Comparison of ENCODE assay signal across 1 fruit fly cellular context in the genomic region with DNA sequence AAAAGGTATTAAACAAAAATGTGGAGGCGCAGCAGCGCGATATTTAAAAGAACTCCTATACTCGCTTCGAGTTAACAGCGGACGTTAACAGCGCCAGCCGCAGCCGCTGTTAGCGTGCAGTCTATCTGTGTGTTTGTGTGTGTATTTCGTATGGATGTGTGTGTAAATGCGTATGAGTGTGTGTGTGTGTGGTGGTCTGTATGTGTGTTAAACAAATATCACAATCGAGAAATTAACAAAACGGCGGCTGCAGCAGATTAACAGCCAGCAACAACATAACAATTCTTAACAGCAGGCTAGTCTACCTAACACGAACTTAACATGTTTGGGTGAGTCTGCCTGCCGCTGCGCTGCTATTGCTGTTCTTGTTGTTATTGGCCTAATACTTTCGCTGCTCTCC.
TF ChIP-seq lines count a peak whose summit lies in the region.

No protein-coding gene starts in this region.

TF ChIP-seq in whole organism, embryonic, 481 proteins besides CTCF, POLR2A, EP300 and RAD21 (continued from another document and continues in another):
- TF ChIP-seq CG18011 (GFP tag; optimal IDR thresholded peaks at IDR 0.05; lab: Kevin White, UChicago) (no peak), CG2129 (GFP tag; IDR thresholded peaks at IDR 0.05; lab: Robert Waterston, UW; ENCODE audit: partially characterized antibody) (no peak), bigmax (GFP tag; optimal IDR thresholded peaks at IDR 0.05; lab: Kevin White, UChicago) (no peak), ems (GFP tag; optimal IDR thresholded peaks at IDR 0.05; lab: Kevin White, UChicago) (no peak), odd (GFP tag; optimal IDR thresholded peaks at IDR 0.05; lab: Kevin White, UChicago) (no peak), sens-2 (GFP tag; IDR thresholded peaks at IDR 0.05; lab: Robert Waterston, UW) (no peak), MESR4 (GFP tag; optimal IDR thresholded peaks at IDR 0.05; lab: Kevin White, UChicago) (no peak), Hmr (GFP tag; optimal IDR thresholded peaks at IDR 0.05; lab: Kevin White, UChicago) (peak; percentile 20), tna (GFP tag; IDR thresholded peaks at IDR 0.05; lab: Robert Waterston, UW; ENCODE audit: partially characterized antibody) (no peak), Six4 (GFP tag; optimal IDR thresholded peaks at IDR 0.05; lab: Kevin White, UChicago) (no peak), mirr (GFP tag; optimal IDR thresholded peaks at IDR 0.05; lab: Kevin White, UChicago) (peak; percentile 11), chm (GFP tag; IDR thresholded peaks at IDR 0.05; lab: Robert Waterston, UW) (peak; percentile 42; the same call in 1 of the 2 replicates), sna (GFP tag; IDR thresholded peaks at IDR 0.05; lab: Robert Waterston, UW; ENCODE audit: partially characterized antibody) (no peak), Scr (GFP tag; IDR thresholded peaks at IDR 0.05; lab: Robert Waterston, UW; ENCODE audit: partially characterized antibody) (0 out of 2 replicates have a peak, but pooled peaks have one; percentile 12), fd102C (GFP tag; optimal IDR thresholded peaks at IDR 0.05; lab: Kevin White, UChicago) (no peak), Oli (tag; optimal IDR thresholded peaks at IDR 0.05; lab: Kevin White, UChicago) (no peak), Opbp (GFP tag; IDR thresholded peaks at IDR 0.05; lab: Robert Waterston, UW; ENCODE audit: partially characterized antibody) (no peak), CG1647 (GFP tag; optimal IDR thresholded peaks at IDR 0.05; lab: Kevin White, UChicago) (no peak), CG3281 (GFP tag; optimal IDR thresholded peaks at IDR 0.05; lab: Kevin White, UChicago) (no peak), Dp (GFP tag; optimal IDR thresholded peaks at IDR 0.05; lab: Kevin White, UChicago) (no peak), ash1 (GFP tag; optimal IDR thresholded peaks at IDR 0.05; lab: Kevin White, UChicago) (no peak), CG12744 (GFP tag; optimal IDR thresholded peaks at IDR 0.05; lab: Kevin White, UChicago) (no peak), CG11696 (GFP tag; IDR thresholded peaks at IDR 0.05; lab: Robert Waterston, UW) (no peak), CHES-1-like (GFP tag; optimal IDR thresholded peaks at IDR 0.05; lab: Kevin White, UChicago) (no peak), Tbp (GFP tag; optimal IDR thresholded peaks at IDR 0.05; lab: Kevin White, UChicago) (no peak), ERR (GFP tag; optimal IDR thresholded peaks at IDR 0.05; lab: Kevin White, UChicago) (no peak), chinmo (GFP tag; IDR thresholded peaks at IDR 0.05; lab: Robert Waterston, UW; ENCODE audit: partially characterized antibody) (peak; percentile 81; the same call in 2 of the 4 replicates), CG14667 (GFP tag; IDR thresholded peaks at IDR 0.05; lab: Robert Waterston, UW) (no peak), lab (GFP tag; optimal IDR thresholded peaks at IDR 0.05; lab: Kevin White, UChicago) (peak; percentile 22), CG13894 (tag; optimal IDR thresholded peaks at IDR 0.05; lab: Kevin White, UChicago) (no peak), zfh1 (GFP tag; IDR thresholded peaks at IDR 0.05; lab: Robert Waterston, UW) (no peak), CG2889 (GFP tag; IDR thresholded peaks at IDR 0.05; lab: Robert Waterston, UW) (no peak), Lhr (GFP tag; optimal IDR thresholded peaks at IDR 0.05; lab: Kevin White, UChicago) (no peak), CG15514 (GFP tag; optimal IDR thresholded peaks at IDR 0.05; lab: Kevin White, UChicago) (no peak), Ravus (GFP tag; IDR thresholded peaks at IDR 0.05; lab: Robert Waterston, UW) (no peak), slp2 (GFP tag; optimal IDR thresholded peaks at IDR 0.05; lab: Kevin White, UChicago) (no peak), crp (GFP tag; optimal IDR thresholded peaks at IDR 0.05; lab: Kevin White, UChicago) (no peak), stwl (tag; optimal IDR thresholded peaks at IDR 0.05; lab: Kevin White, UChicago) (peak; percentile 25), luna (GFP tag; optimal IDR thresholded peaks at IDR 0.05; lab: Kevin White, UChicago) (no peak), CG9727 (GFP tag; optimal IDR thresholded peaks at IDR 0.05; lab: Kevin White, UChicago) (no peak), cwo (GFP tag; optimal IDR thresholded peaks at IDR 0.05; lab: Kevin White, UChicago) (no peak), Camta (GFP tag; optimal IDR thresholded peaks at IDR 0.05; lab: Kevin White, UChicago) (no peak), CG4707 (GFP tag; optimal IDR thresholded peaks at IDR 0.05; lab: Kevin White, UChicago) (peak; percentile 1), CrebB (tag; optimal IDR thresholded peaks at IDR 0.05; lab: Kevin White, UChicago) (peak; percentile 17), E2f1 (GFP tag; IDR thresholded peaks at IDR 0.05; lab: Robert Waterston, UW) (no peak), B-H1 (GFP tag; IDR thresholded peaks at IDR 0.05; lab: Robert Waterston, UW) (no peak), Doc2 (GFP tag; IDR thresholded peaks at IDR 0.05; lab: Robert Waterston, UW) (no peak), bowl (GFP tag; IDR thresholded peaks at IDR 0.05; lab: Robert Waterston, UW) (no peak), yki (optimal IDR thresholded peaks at IDR 0.05; lab: Kevin White, UChicago) (no peak), CG17568 (GFP tag; optimal IDR thresholded peaks at IDR 0.05; lab: Kevin White, UChicago) (no peak), Ssrp (tag; optimal IDR thresholded peaks at IDR 0.05; lab: Kevin White, UChicago) (no peak), ab (GFP tag; optimal IDR thresholded peaks at IDR 0.05; lab: Kevin White, UChicago) (no peak), Jarid2 (GFP tag; optimal IDR thresholded peaks at IDR 0.05; lab: Kevin White, UChicago) (no peak), CG1529 (GFP tag; optimal IDR thresholded peaks at IDR 0.05; lab: Kevin White, UChicago) (no peak), tup (GFP tag; optimal IDR thresholded peaks at IDR 0.05; lab: Kevin White, UChicago) (no peak), Xbp1 (GFP tag; optimal IDR thresholded peaks at IDR 0.05; lab: Kevin White, UChicago) (no peak), TFAM (GFP tag; optimal IDR thresholded peaks at IDR 0.05; lab: Kevin White, UChicago) (no peak), CG12299 (tag; optimal IDR thresholded peaks at IDR 0.05; lab: Kevin White, UChicago) (no peak), da (GFP tag; optimal IDR thresholded peaks at IDR 0.05; lab: Kevin White, UChicago) (no peak), sr (GFP tag; IDR thresholded peaks at IDR 0.05; lab: Robert Waterston, UW) (no peak), ATbp (GFP tag; optimal IDR thresholded peaks at IDR 0.05; lab: Kevin White, UChicago) (peak; percentile 17), CG33557 (GFP tag; optimal IDR thresholded peaks at IDR 0.05; lab: Kevin White, UChicago) (peak; percentile 42), Mes4 (GFP tag; optimal IDR thresholded peaks at IDR 0.05; lab: Kevin White, UChicago) (no peak), CG3163 (GFP tag; optimal IDR thresholded peaks at IDR 0.05; lab: Kevin White, UChicago) (no peak), nmo (GFP tag; optimal IDR thresholded peaks at IDR 0.05; lab: Kevin White, UChicago) (no peak), crol (GFP tag; IDR thresholded peaks at IDR 0.05; lab: Robert Waterston, UW) (no peak), org-1 (GFP tag; optimal IDR thresholded peaks at IDR 0.05; lab: Kevin White, UChicago) (no peak), CG7987 (GFP tag; optimal IDR thresholded peaks at IDR 0.05; lab: Kevin White, UChicago) (no peak), sqz (GFP tag; optimal IDR thresholded peaks at IDR 0.05; lab: Kevin White, UChicago) (no peak), CG11456 (GFP tag; IDR thresholded peaks at IDR 0.05; lab: Robert Waterston, UW) (no peak), vvl (GFP tag; IDR thresholded peaks at IDR 0.05; lab: Robert Waterston, UW) (peak; percentile 58; the same call in 1 of the 2 replicates), danr (GFP tag; IDR thresholded peaks at IDR 0.05; lab: Robert Waterston, UW) (no peak), CG17328 (GFP tag; IDR thresholded peaks at IDR 0.05; lab: Robert Waterston, UW) (no peak), CG9215 (GFP tag; IDR thresholded peaks at IDR 0.05; lab: Robert Waterston, UW) (no peak), CG8359 (GFP tag; optimal IDR thresholded peaks at IDR 0.05; lab: Kevin White, UChicago; ENCODE audit: borderline replicate concordance) (no peak), tin (GFP tag; optimal IDR thresholded peaks at IDR 0.05; lab: Kevin White, UChicago) (no peak), pum (GFP tag; optimal IDR thresholded peaks at IDR 0.05; lab: Kevin White, UChicago) (no peak), rib (GFP tag; IDR thresholded peaks at IDR 0.05; lab: Robert Waterston, UW) (no peak), Chrac-16 (GFP tag; optimal IDR thresholded peaks at IDR 0.05; lab: Kevin White, UChicago) (no peak), stc (GFP tag; IDR thresholded peaks at IDR 0.05; lab: Robert Waterston, UW) (no peak), prd (optimal IDR thresholded peaks at IDR 0.05; lab: Kevin White, UChicago) (no peak), prd (GFP tag; IDR thresholded peaks at IDR 0.05; lab: Robert Waterston, UW) (no peak), nom (GFP tag; optimal IDR thresholded peaks at IDR 0.05; lab: Kevin White, UChicago) (peak; percentile 8), ind (GFP tag; optimal IDR thresholded peaks at IDR 0.05; lab: Kevin White, UChicago) (no peak), tap (tag; optimal IDR thresholded peaks at IDR 0.05; lab: Kevin White, UChicago) (no peak), CG2116 (GFP tag; optimal IDR thresholded peaks at IDR 0.05; lab: Kevin White, UChicago) (no peak), ac (GFP tag; optimal IDR thresholded peaks at IDR 0.05; lab: Kevin White, UChicago) (no peak), CG9437 (GFP tag; optimal IDR thresholded peaks at IDR 0.05; lab: Kevin White, UChicago) (no peak), CG12942 (GFP tag; optimal IDR thresholded peaks at IDR 0.05; lab: Kevin White, UChicago) (no peak), CG5953 (GFP tag; IDR thresholded peaks at IDR 0.05; lab: Robert Waterston, UW) (no peak), ro (GFP tag; IDR thresholded peaks at IDR 0.05; lab: Robert Waterston, UW) (no peak), CG34422 (GFP tag; IDR thresholded peaks at IDR 0.05; lab: Robert Waterston, UW) (no peak), CG16863 (GFP tag; optimal IDR thresholded peaks at IDR 0.05; lab: Kevin White, UChicago) (no peak), emc (GFP tag; optimal IDR thresholded peaks at IDR 0.05; lab: Kevin White, UChicago) (no peak), CG7963 (GFP tag; IDR thresholded peaks at IDR 0.05; lab: Robert Waterston, UW; ENCODE audit: partially characterized antibody) (no peak), CG12236 (GFP tag; optimal IDR thresholded peaks at IDR 0.05; lab: Kevin White, UChicago) (no peak), CG8924 (tag; optimal IDR thresholded peaks at IDR 0.05; lab: Kevin White, UChicago) (peak; percentile 48), CG8944 (GFP tag; optimal IDR thresholded peaks at IDR 0.05; lab: Kevin White, UChicago) (no peak), tgo (GFP tag; IDR thresholded peaks at IDR 0.05; lab: Robert Waterston, UW) (no peak), pnt (GFP tag; optimal IDR thresholded peaks at IDR 0.05; lab: Kevin White, UChicago) (no peak), CG5180 (GFP tag; optimal IDR thresholded peaks at IDR 0.05; lab: Kevin White, UChicago) (no peak), maf-S (GFP tag; optimal IDR thresholded peaks at IDR 0.05; lab: Kevin White, UChicago) (no peak), tx (GFP tag; optimal IDR thresholded peaks at IDR 0.05; lab: Kevin White, UChicago) (no peak), grn (GFP tag; optimal IDR thresholded peaks at IDR 0.05; lab: Kevin White, UChicago) (no peak), CG6813 (GFP tag; optimal IDR thresholded peaks at IDR 0.05; lab: Kevin White, UChicago) (no peak), CG1602 (GFP tag; optimal IDR thresholded peaks at IDR 0.05; lab: Kevin White, UChicago) (no peak), CG10431 (GFP tag; optimal IDR thresholded peaks at IDR 0.05; lab: Kevin White, UChicago) (no peak), CG10209 (GFP tag; optimal IDR thresholded peaks at IDR 0.05; lab: Kevin White, UChicago) (no peak), CG1832 (GFP tag; optimal IDR thresholded peaks at IDR 0.05; lab: Kevin White, UChicago) (no peak), YL-1 (GFP tag; optimal IDR thresholded peaks at IDR 0.05; lab: Kevin White, UChicago) (no peak), nau (GFP tag; optimal IDR thresholded peaks at IDR 0.05; lab: Kevin White, UChicago) (no peak), CkIIα-i1 (GFP tag; IDR thresholded peaks at IDR 0.05; lab: Robert Waterston, UW) (no peak), Awh (GFP tag; IDR thresholded peaks at IDR 0.05; lab: Robert Waterston, UW) (no peak), Fer3 (tag; optimal IDR thresholded peaks at IDR 0.05; lab: Kevin White, UChicago) (no peak), H2.0 (GFP tag; IDR thresholded peaks at IDR 0.05; lab: Robert Waterston, UW) (no peak), CG31224 (GFP tag; IDR thresholded peaks at IDR 0.05; lab: Robert Waterston, UW) (no peak), gcm2 (GFP tag; optimal IDR thresholded peaks at IDR 0.05; lab: Kevin White, UChicago) (no peak), Doc3 (GFP tag; IDR thresholded peaks at IDR 0.05; lab: Robert Waterston, UW; ENCODE audit: partially characterized antibody) (no peak), Dbx (GFP tag; IDR thresholded peaks at IDR 0.05; lab: Robert Waterston, UW) (no peak), D (optimal IDR thresholded peaks at IDR 0.05; lab: Kevin White, UChicago) (no peak), D (GFP tag; optimal IDR thresholded peaks at IDR 0.05; lab: Kevin White, UChicago) (no peak), Dip3 (GFP tag; optimal IDR thresholded peaks at IDR 0.05; lab: Kevin White, UChicago) (no peak), Sox102F (GFP tag; optimal IDR thresholded peaks at IDR 0.05; lab: Kevin White, UChicago) (no peak), toy (GFP tag; IDR thresholded peaks at IDR 0.05; lab: Robert Waterston, UW) (no peak), kay (GFP tag; optimal IDR thresholded peaks at IDR 0.05; lab: Kevin White, UChicago) (no peak), Rx (GFP tag; IDR thresholded peaks at IDR 0.05; lab: Robert Waterston, UW) (no peak), fd96Cb (tag; optimal IDR thresholded peaks at IDR 0.05; lab: Kevin White, UChicago) (no peak), zfh2 (GFP tag; optimal IDR thresholded peaks at IDR 0.05; lab: Kevin White, UChicago) (no peak), Neu2 (GFP tag; optimal IDR thresholded peaks at IDR 0.05; lab: Kevin White, UChicago; ENCODE audit: borderline replicate concordance) (no peak), CG10654 (GFP tag; optimal IDR thresholded peaks at IDR 0.05; lab: Kevin White, UChicago) (no peak), wdn (GFP tag; IDR thresholded peaks at IDR 0.05; lab: Robert Waterston, UW) (no peak), dpn (GFP tag; optimal IDR thresholded peaks at IDR 0.05; lab: Kevin White, UChicago) (no peak), wor (GFP tag; IDR thresholded peaks at IDR 0.05; lab: Robert Waterston, UW) (no peak), Spps (tag; optimal IDR thresholded peaks at IDR 0.05; lab: Kevin White, UChicago) (no peak), crc (GFP tag; optimal IDR thresholded peaks at IDR 0.05; lab: Kevin White, UChicago) (no peak)
